Fruit fly (Drosophila melanogaster) whole organism, embryonic: ENCODE results near the gene Fur2.

Experiments
- Aef1 ChIP-seq: fragments of 200-800 bp; sonication (Bioruptor generic); IDR thresholded peaks from 3 replicates; pipeline ENCODE4 v1.3.6; 2022; ENCODE audit warnings: missing biosample characterization, missing genetic modification characterization
- Asciz ChIP-seq: fragments of 200-800 bp; sonication (Bioruptor generic); optimal IDR thresholded peaks from 2 replicates; lab custom pipeline; 2017; ENCODE audit warnings: missing biosample characterization, mild to moderate bottlenecking, missing genetic modification characterization, missing genetic modification reagents
- Atf3 ChIP-seq: fragments of 200-800 bp; sonication (Bioruptor generic); optimal IDR thresholded peaks from 3 replicates; lab custom pipeline; 2016; ENCODE audit warnings: missing biosample characterization, missing genetic modification characterization
- CG1024 ChIP-seq: fragments of 200-800 bp; sonication (Bioruptor generic); IDR thresholded peaks from 2 replicates; pipeline ENCODE4 v1.3.6; 2022; ENCODE audit warnings: missing biosample characterization, missing genetic modification characterization
- CG10979 ChIP-seq: fragments of 200-800 bp; sonication (Bioruptor generic); optimal IDR thresholded peaks from 2 replicates; lab custom pipeline; 2018; ENCODE audit warnings: missing biosample characterization, mild to moderate bottlenecking, missing genetic modification characterization, moderate library complexity
- CG11085 ChIP-seq: fragments of 200-800 bp; sonication (Bioruptor generic); IDR thresholded peaks from 2 replicates; pipeline ENCODE4 v1.3.6; 2022; ENCODE audit warnings: missing biosample characterization, missing genetic modification characterization
- CG11093 ChIP-seq: fragments of 200-800 bp; sonication (Bioruptor generic); IDR thresholded peaks from 3 replicates; pipeline ENCODE4 v1.3.6; 2022; ENCODE audit warnings: missing biosample characterization, missing genetic modification characterization
- CG11695 ChIP-seq: fragments of 200-800 bp; sonication (Bioruptor generic); IDR thresholded peaks from 3 replicates; pipeline ENCODE4 v1.3.6; 2022; ENCODE audit warnings: missing biosample characterization, missing genetic modification characterization
- CG13624 ChIP-seq: fragments of 200-800 bp; sonication (Bioruptor generic); optimal IDR thresholded peaks from 2 replicates; lab custom pipeline; 2016; ENCODE audit warnings: missing biosample characterization, missing genetic modification characterization
- CG17361 ChIP-seq: fragments of 200-800 bp; sonication (Bioruptor generic); IDR thresholded peaks from 3 replicates; pipeline ENCODE4 v1.3.6; 2022; ENCODE audit warnings: missing biosample characterization, missing genetic modification characterization
- CG17802 ChIP-seq: fragments of 200-800 bp; sonication (Bioruptor generic); optimal IDR thresholded peaks from 2 replicates; lab custom pipeline; 2018; ENCODE audit warnings: missing biosample characterization, mild to moderate bottlenecking, missing genetic modification characterization, moderate library complexity
- CG1792 ChIP-seq: fragments of 200-800 bp; sonication (Bioruptor generic); optimal IDR thresholded peaks from 2 replicates; lab custom pipeline; 2016; ENCODE audit warnings: missing biosample characterization, missing genetic modification characterization
- CG18262 ChIP-seq: fragments of 200-800 bp; optimal IDR thresholded peaks from 3 replicates; lab custom pipeline; 2019; ENCODE audit warnings: missing biosample characterization, mild to moderate bottlenecking, missing genetic modification characterization, moderate library complexity
- CG31441 ChIP-seq: fragments of 200-800 bp; sonication (Bioruptor generic); IDR thresholded peaks from 2 replicates; pipeline ENCODE4 v1.3.6; 2022; ENCODE audit warnings: missing biosample characterization, missing genetic modification characterization
- CG32767 ChIP-seq: fragments of 200-800 bp; sonication (Bioruptor generic); IDR thresholded peaks from 2 replicates; pipeline ENCODE4 v1.3.6; 2022; ENCODE audit warnings: missing biosample characterization, missing genetic modification characterization
- CG34422 ChIP-seq: fragments of 200-800 bp; sonication (Bioruptor generic); IDR thresholded peaks from 3 replicates; pipeline ENCODE4 v1.3.6; 2022; ENCODE audit warnings: missing biosample characterization, missing genetic modification characterization
- CG3838 ChIP-seq: fragments of 200-800 bp; sonication (Bioruptor generic); optimal IDR thresholded peaks from 3 replicates; lab custom pipeline; 2016; ENCODE audit warnings: missing biosample characterization, missing genetic modification characterization
- CG4854 ChIP-seq: fragments of 200-800 bp; sonication (Bioruptor generic); optimal IDR thresholded peaks from 2 replicates; lab custom pipeline; 2016; ENCODE audit warnings: missing biosample characterization, missing genetic modification characterization, inconsistent platforms
- CG6683 ChIP-seq: fragments of 200-800 bp; sonication (Bioruptor generic); optimal IDR thresholded peaks from 2 replicates; lab custom pipeline; 2017; ENCODE audit warnings: missing biosample characterization, mild to moderate bottlenecking, missing genetic modification characterization, missing genetic modification reagents
- CG8924 ChIP-seq: fragments of 200-800 bp; optimal IDR thresholded peaks from 3 replicates; lab custom pipeline; 2019; ENCODE audit warnings: missing biosample characterization, mild to moderate bottlenecking, missing genetic modification characterization, moderate library complexity
- Dbx ChIP-seq: fragments of 200-800 bp; sonication (Bioruptor generic); IDR thresholded peaks from 3 replicates; pipeline ENCODE4 v1.3.6; 2022; ENCODE audit warnings: missing biosample characterization, missing genetic modification characterization
- Deaf1 ChIP-seq: fragments of 200-800 bp; optimal IDR thresholded peaks from 3 replicates; lab custom pipeline; 2019; ENCODE audit warnings: missing biosample characterization, mild to moderate bottlenecking, missing genetic modification characterization, moderate library complexity
- Drgx ChIP-seq: fragments of 200-800 bp; sonication (Bioruptor generic); IDR thresholded peaks from 2 replicates; pipeline ENCODE4 v1.3.6; 2022; ENCODE audit warnings: missing biosample characterization, missing genetic modification characterization
- Eip74EF ChIP-seq, 2 experiments: fragments of 200-800 bp in 1 of 2; fragments of >200 bp in 1 of 2; sonication (Bioruptor generic) in 1 of 2; optimal IDR thresholded peaks; 2 replicates each; lab custom pipeline; 2017 to 2019; ENCODE audit warnings: missing biosample characterization in 2 of 2, missing genetic modification characterization in 2 of 2, mild to moderate bottlenecking in 1 of 2, moderate library complexity in 1 of 2
- GATAe ChIP-seq: fragments of 200-800 bp; sonication (Bioruptor generic); conservative IDR thresholded peaks from 2 replicates; pipeline ENCODE4 v1.3.6; 2022; ENCODE audit warnings: missing biosample characterization, missing genetic modification characterization
- Hr3 ChIP-seq: fragments of 200-800 bp; sonication (Bioruptor generic); optimal IDR thresholded peaks from 3 replicates; lab custom pipeline; 2016; ENCODE audit warnings: missing biosample characterization, missing genetic modification characterization
- Hr78 ChIP-seq, 2 experiments: fragments of 200-800 bp in 1 of 2; fragments of >200 bp in 1 of 2; sonication (Bioruptor generic) in 1 of 2; optimal IDR thresholded peaks; 2 replicates each; lab custom pipeline; 2017 to 2019; ENCODE audit warnings: missing biosample characterization in 2 of 2, missing genetic modification characterization in 2 of 2, mild to moderate bottlenecking in 1 of 2, moderate library complexity in 1 of 2
- Mad ChIP-seq: fragments of 200-800 bp; sonication (Bioruptor generic); optimal IDR thresholded peaks from 2 replicates; lab custom pipeline; 2016; ENCODE audit warnings: missing biosample characterization, missing genetic modification characterization
- Max ChIP-seq: fragments of 200-800 bp; sonication (Bioruptor generic); optimal IDR thresholded peaks from 2 replicates; lab custom pipeline; 2016; ENCODE audit warnings: missing biosample characterization, mild to moderate bottlenecking, missing genetic modification characterization
- NFAT ChIP-seq: fragments of 200-800 bp; sonication (Bioruptor generic); IDR thresholded peaks from 2 replicates; pipeline ENCODE4 v1.3.6; 2022; ENCODE audit warnings: missing biosample characterization, missing genetic modification characterization
- Neu2 ChIP-seq: fragments of 200-800 bp; sonication (Bioruptor generic); optimal IDR thresholded peaks from 3 replicates; lab custom pipeline; 2016; ENCODE audit warnings: missing biosample characterization, missing genetic modification characterization, borderline replicate concordance
- NfI ChIP-seq: fragments of 200-800 bp; sonication (Bioruptor generic); optimal IDR thresholded peaks from 3 replicates; lab custom pipeline; 2018; ENCODE audit warnings: missing biosample characterization, mild to moderate bottlenecking, missing genetic modification characterization, moderate library complexity
- Opbp ChIP-seq: fragments of 200-800 bp; sonication (Bioruptor generic); IDR thresholded peaks from 3 replicates; pipeline ENCODE4 v1.3.6; 2022; ENCODE audit warnings: missing biosample characterization, missing genetic modification characterization; ENCODE audit not compliant: partially characterized antibody
- Ptx1 ChIP-seq: fragments of 200-800 bp; sonication (Bioruptor generic); IDR thresholded peaks from 2 replicates; pipeline ENCODE4 v1.3.6; 2022; ENCODE audit warnings: missing biosample characterization, missing genetic modification characterization
- Stat92E ChIP-seq, 3 experiments: fragments of >200 bp in 2 of 3; fragments of 200-800 bp in 1 of 3; sonication (Bioruptor generic) in 1 of 3; optimal IDR thresholded peaks; 2 replicates each; lab custom pipeline; 2017 to 2019; ENCODE audit warnings: missing biosample characterization in 3 of 3, missing genetic modification characterization in 3 of 3, mild to moderate bottlenecking in 1 of 3, moderate library complexity in 1 of 3
- ap ChIP-seq: fragments of 200-800 bp; sonication (Bioruptor generic); IDR thresholded peaks from 2 replicates; pipeline ENCODE4 v1.3.6; 2022; ENCODE audit warnings: missing biosample characterization, missing genetic modification characterization
- dimm ChIP-seq: fragments of 200-800 bp; sonication (Bioruptor generic); IDR thresholded peaks from 2 replicates; pipeline ENCODE4 v1.3.6; 2022; ENCODE audit warnings: missing biosample characterization, missing genetic modification characterization
- ems ChIP-seq: fragments of 200-800 bp; sonication (Bioruptor generic); optimal IDR thresholded peaks from 3 replicates; lab custom pipeline; 2016; ENCODE audit warnings: missing biosample characterization, missing genetic modification characterization
- fd102C ChIP-seq: fragments of 200-800 bp; sonication (Bioruptor generic); optimal IDR thresholded peaks from 2 replicates; lab custom pipeline; 2018; ENCODE audit warnings: missing biosample characterization, mild to moderate bottlenecking, missing genetic modification characterization, moderate library complexity
- her ChIP-seq: fragments of 200-800 bp; sonication (Bioruptor generic); optimal IDR thresholded peaks from 2 replicates; lab custom pipeline; 2016; ENCODE audit warnings: missing biosample characterization, missing genetic modification characterization
- lbe ChIP-seq: fragments of 200-800 bp; sonication (Bioruptor generic); optimal IDR thresholded peaks from 2 replicates; lab custom pipeline; 2016; ENCODE audit warnings: missing biosample characterization, mild to moderate bottlenecking, missing genetic modification characterization
- onecut ChIP-seq: fragments of 200-800 bp; sonication (Bioruptor generic); IDR thresholded peaks from 2 replicates; pipeline ENCODE4 v1.3.6; 2022; ENCODE audit warnings: missing biosample characterization, missing genetic modification characterization
- org-1 ChIP-seq: fragments of 200-800 bp; sonication (Bioruptor generic); optimal IDR thresholded peaks from 2 replicates; lab custom pipeline; 2017; ENCODE audit warnings: missing biosample characterization, missing genetic modification characterization
- pita ChIP-seq: fragments of 200-800 bp; sonication (Bioruptor generic); optimal IDR thresholded peaks from 2 replicates; lab custom pipeline; 2017; ENCODE audit warnings: missing biosample characterization, mild to moderate bottlenecking, missing genetic modification characterization
- sens-2 ChIP-seq: fragments of 200-800 bp; sonication (Bioruptor generic); IDR thresholded peaks from 2 replicates; pipeline ENCODE4 v1.3.6; 2022; ENCODE audit warnings: missing biosample characterization, missing genetic modification characterization
- stwl ChIP-seq: fragments of 200-800 bp; sonication (Bioruptor generic); optimal IDR thresholded peaks from 3 replicates; lab custom pipeline; 2018; ENCODE audit warnings: missing biosample characterization, mild to moderate bottlenecking, missing genetic modification characterization, moderate library complexity
- tgo ChIP-seq: fragments of 200-800 bp; sonication (Bioruptor generic); IDR thresholded peaks from 3 replicates; pipeline ENCODE4 v1.3.6; 2022; ENCODE audit warnings: missing biosample characterization, missing genetic modification characterization
- vnd ChIP-seq: fragments of 200-800 bp; sonication (Bioruptor generic); IDR thresholded peaks from 3 replicates; pipeline ENCODE4 v1.3.6; 2022; ENCODE audit warnings: missing biosample characterization, missing genetic modification characterization; ENCODE audit not compliant: partially characterized antibody
- zen2 ChIP-seq: fragments of 200-800 bp; sonication (Bioruptor generic); IDR thresholded peaks from 3 replicates; pipeline ENCODE4 v1.3.6; 2022; ENCODE audit warnings: missing biosample characterization, missing genetic modification characterization; ENCODE audit not compliant: partially characterized antibody

Fur2 gene

dm6 chrX:16422466-16423124, 49.7 kb downstream of the Fur2 start, which contains the start of gene hang (continued):
- no peak for TF ChIP-seq Asciz (GFP tag; lab: Kevin White, UChicago)
- peak; percentile 31 for TF ChIP-seq stwl
- TF ChIP-seq CG32767 (GFP tag; lab: Robert Waterston, UW), result no peak
- TF ChIP-seq CG3838 (GFP tag; lab: Kevin White, UChicago), result no peak
- peak; percentile 24 for TF ChIP-seq CG10979 (tag; lab: Kevin White, UChicago)
- peak; percentile 66 for TF ChIP-seq NFAT
- TF ChIP-seq Aef1 (GFP tag; lab: Robert Waterston, UW), result peak; percentile 23; the same call in 1 of the 3 replicates
- peak; percentile 40 for TF ChIP-seq onecut (GFP tag; lab: Robert Waterston, UW)
- TF ChIP-seq Eip74EF (GFP tag; optimal IDR thresholded peaks at IDR 0.05; lab: Kevin White, UChicago), result peak in 1 of 2 experiments; percentile 43
- no peak for TF ChIP-seq Hr3 (GFP tag; lab: Kevin White, UChicago)
- TF ChIP-seq CG1792 (GFP tag; lab: Kevin White, UChicago), result peak; percentile 10
- no peak for TF ChIP-seq Neu2 (GFP tag; lab: Kevin White, UChicago)
- no peak for TF ChIP-seq tgo (GFP tag; lab: Robert Waterston, UW)
- no peak for TF ChIP-seq Max (GFP tag; lab: Kevin White, UChicago)
- 0 out of 3 replicates have a peak, but pooled peaks have one; percentile 15 for TF ChIP-seq CG11695 (GFP tag; lab: Robert Waterston, UW)
- no peak for TF ChIP-seq CG31441
- peak; percentile 24 for TF ChIP-seq NfI (GFP tag; lab: Kevin White, UChicago)
- no peak for TF ChIP-seq dimm (GFP tag; lab: Robert Waterston, UW)
- TF ChIP-seq fd102C (GFP tag; lab: Kevin White, UChicago), result no peak
- peak; percentile 89 for TF ChIP-seq Opbp (GFP tag; lab: Robert Waterston, UW)
- TF ChIP-seq vnd (GFP tag; lab: Robert Waterston, UW), result peak; percentile 58; the same call in 1 of the 3 replicates
- TF ChIP-seq ap (GFP tag; lab: Robert Waterston, UW), result no peak
- TF ChIP-seq CG11093 (GFP tag; lab: Robert Waterston, UW), result no peak
- peak; percentile 35 for TF ChIP-seq her (GFP tag; lab: Kevin White, UChicago)
- peak; percentile 33; the same call in 1 of the 2 replicates for TF ChIP-seq CG1024 (GFP tag; lab: Robert Waterston, UW)
- no peak for TF ChIP-seq CG17361
- no peak for TF ChIP-seq pita
- TF ChIP-seq zen2, result peak; percentile 78
- peak; percentile 2 for TF ChIP-seq org-1 (GFP tag; lab: Kevin White, UChicago)
- TF ChIP-seq CG8924 (tag; lab: Kevin White, UChicago), result peak; percentile 22
- TF ChIP-seq CG34422, result 0 out of 3 replicates have a peak, but pooled peaks have one; percentile 41
- TF ChIP-seq CG11085 (GFP tag; lab: Robert Waterston, UW), result no peak
- peak; percentile 47 for TF ChIP-seq Deaf1
- no peak for TF ChIP-seq GATAe (GFP tag; lab: Robert Waterston, UW)
- TF ChIP-seq CG13624, result peak; percentile 29
- TF ChIP-seq lbe (GFP tag; lab: Kevin White, UChicago), result peak; percentile 40
- TF ChIP-seq Hr78 (GFP tag; optimal IDR thresholded peaks at IDR 0.05; lab: Kevin White, UChicago), result peak in 1 of 2 experiments; percentile 12
- TF ChIP-seq ems (GFP tag; lab: Kevin White, UChicago), result peak; percentile 60
- no peak for TF ChIP-seq CG17802
- peak; percentile 64; the same call in 1 of the 3 replicates for TF ChIP-seq Dbx
- TF ChIP-seq Stat92E (GFP tag; optimal IDR thresholded peaks at IDR 0.05; lab: Kevin White, UChicago), result peak in 1 of 3 experiments; percentile 71
- no peak for TF ChIP-seq CG18262 (tag; lab: Kevin White, UChicago)
- TF ChIP-seq Atf3, result no peak
- TF ChIP-seq Ptx1 (GFP tag; lab: Robert Waterston, UW), result no peak
- TF ChIP-seq sens-2, result no peak
- no peak for TF ChIP-seq CG4854
- TF ChIP-seq Drgx (GFP tag; lab: Robert Waterston, UW), result no peak
- TF ChIP-seq Mad (GFP tag; lab: Kevin White, UChicago), result peak; percentile 41
- no peak for TF ChIP-seq CG6683 (GFP tag; lab: Kevin White, UChicago)
